Worm (Caenorhabditis elegans) whole organism, late embryonic: Measurements from ENCODE around the gene sri-21.

Source experiments
- C38D4.7 ChIP-seq: fragments of 200-800 bp; sonication (Bioruptor generic); optimal IDR thresholded peaks from 2 replicates; lab custom pipeline; 2018; ENCODE audit warnings: mild to moderate bottlenecking, missing genetic modification characterization, moderate library complexity, missing compliant biosample characterization
- K02D7.2 ChIP-seq: sonication (generic microtip); optimal IDR thresholded peaks from 2 replicates; lab custom pipeline; 2017; ENCODE audit warnings: mild to moderate bottlenecking, missing genetic modification characterization, missing compliant biosample characterization
- T23F11.4 ChIP-seq: fragments of 200-800 bp; sonication (Bioruptor generic); optimal IDR thresholded peaks from 2 replicates; lab custom pipeline; 2018; ENCODE audit warnings: mild to moderate bottlenecking, missing genetic modification characterization, missing compliant biosample characterization
- ceh-14 ChIP-seq: sonication (generic microtip); optimal IDR thresholded peaks from 2 replicates; lab custom pipeline; 2016; ENCODE audit warnings: missing genotype, missing genetic modification characterization, missing compliant biosample characterization
- ceh-18 ChIP-seq: sonication (generic microtip); optimal IDR thresholded peaks from 2 replicates; lab custom pipeline; 2016; ENCODE audit warnings: missing genetic modification characterization, missing compliant biosample characterization
- ceh-2 ChIP-seq: sonication (generic microtip); optimal IDR thresholded peaks from 2 replicates; lab custom pipeline; 2016; ENCODE audit warnings: missing genotype, missing genetic modification characterization, missing compliant biosample characterization
- ceh-24 ChIP-seq: sonication (generic microtip); optimal IDR thresholded peaks from 2 replicates; lab custom pipeline; 2016; ENCODE audit warnings: mild to moderate bottlenecking, missing genetic modification characterization, missing compliant biosample characterization
- ceh-30 ChIP-seq: fragments of 150-350 bp; optimal IDR thresholded peaks from 2 replicates; lab custom pipeline; 2014; ENCODE audit warnings: missing biosample characterization, missing genetic modification characterization
- ceh-31 ChIP-seq: sonication (generic microtip); optimal IDR thresholded peaks from 2 replicates; lab custom pipeline; 2016; ENCODE audit warnings: missing genetic modification characterization, missing compliant biosample characterization
- ceh-45 ChIP-seq: fragments of 200-800 bp; sonication (Bioruptor generic); IDR thresholded peaks from 2 replicates; pipeline ENCODE4 v1.3.6; 2022; ENCODE audit warnings: missing genetic modification reagents, missing genetic modification characterization, missing compliant biosample characterization
- ceh-48 ChIP-seq: sonication (generic microtip); optimal IDR thresholded peaks from 2 replicates; lab custom pipeline; 2016; ENCODE audit warnings: missing genetic modification characterization, inconsistent platforms, missing compliant biosample characterization
- ceh-6 ChIP-seq: fragments of 200-800 bp; sonication (Bioruptor generic); optimal IDR thresholded peaks from 2 replicates; lab custom pipeline; 2018; ENCODE audit warnings: mild to moderate bottlenecking, missing genetic modification characterization, missing compliant biosample characterization
- dmd-4 ChIP-seq: sonication (generic microtip); optimal IDR thresholded peaks from 2 replicates; lab custom pipeline; 2016; ENCODE audit warnings: borderline replicate concordance, missing genetic modification characterization, missing compliant biosample characterization
- elt-2 ChIP-seq: sonication (generic microtip); optimal IDR thresholded peaks from 2 replicates; lab custom pipeline; 2016; ENCODE audit warnings: missing genetic modification reagents, missing genetic modification characterization, missing compliant biosample characterization
- elt-4 ChIP-seq: sonication (generic microtip); optimal IDR thresholded peaks from 2 replicates; lab custom pipeline; 2016; ENCODE audit warnings: missing genetic modification characterization, missing compliant biosample characterization
- ets-4 ChIP-seq: sonication (generic microtip); optimal IDR thresholded peaks from 2 replicates; lab custom pipeline; 2016; ENCODE audit warnings: missing genetic modification characterization, missing compliant biosample characterization
- eyg-1 ChIP-seq: sonication (generic microtip); optimal IDR thresholded peaks from 2 replicates; lab custom pipeline; 2016; ENCODE audit warnings: missing genotype, missing genetic modification characterization, missing compliant biosample characterization
- fax-1 ChIP-seq: sonication (generic microtip); optimal IDR thresholded peaks from 2 replicates; lab custom pipeline; 2016; ENCODE audit warnings: missing genotype, missing genetic modification characterization, missing compliant biosample characterization
- gmeb-2 ChIP-seq: sonication (generic microtip); optimal IDR thresholded peaks from 2 replicates; lab custom pipeline; 2016; ENCODE audit warnings: missing genetic modification characterization, inconsistent platforms, missing compliant biosample characterization
- hlh-13 ChIP-seq: fragments of 200-800 bp; sonication (Bioruptor generic); optimal IDR thresholded peaks from 2 replicates; lab custom pipeline; 2018; ENCODE audit warnings: mild to moderate bottlenecking, missing genetic modification characterization, missing compliant biosample characterization
- hlh-15 ChIP-seq: sonication (generic microtip); optimal IDR thresholded peaks from 2 replicates; lab custom pipeline; 2016; ENCODE audit warnings: missing genetic modification characterization, missing compliant biosample characterization
- hlh-30 ChIP-seq: sonication (generic microtip); optimal IDR thresholded peaks from 2 replicates; lab custom pipeline; 2017; ENCODE audit warnings: antibody characterized with exemption, missing genetic modification characterization, missing compliant biosample characterization; ENCODE audit not compliant: insufficient read depth
- lim-6 ChIP-seq: sonication (generic microtip); optimal IDR thresholded peaks from 2 replicates; lab custom pipeline; 2016; ENCODE audit warnings: missing genetic modification characterization, missing compliant biosample characterization
- nfya-1 ChIP-seq: sonication (generic microtip); optimal IDR thresholded peaks from 2 replicates; lab custom pipeline; 2017; ENCODE audit warnings: missing genetic modification characterization, mild to moderate bottlenecking, missing compliant biosample characterization, antibody characterized with exemption, moderate library complexity
- nhr-11 ChIP-seq: fragments of 150-350 bp; optimal IDR thresholded peaks from 2 replicates; lab custom pipeline; 2014; ENCODE audit warnings: missing biosample characterization, missing genetic modification characterization
- pag-3 ChIP-seq: sonication (generic microtip); optimal IDR thresholded peaks from 2 replicates; lab custom pipeline; 2016; ENCODE audit warnings: missing compliant biosample characterization, missing genetic modification characterization, borderline replicate concordance
- pax-1 ChIP-seq: fragments of 150-350 bp; optimal IDR thresholded peaks from 2 replicates; lab custom pipeline; 2014; ENCODE audit warnings: missing biosample characterization, missing genetic modification characterization
- pha-4 ChIP-seq: fragments of 150-350 bp; optimal IDR thresholded peaks from 2 replicates; lab custom pipeline; 2018; ENCODE audit warnings: missing biosample characterization, missing genetic modification reagents, missing genetic modification characterization
- pros-1 ChIP-seq: fragments of 150-350 bp; optimal IDR thresholded peaks from 2 replicates; lab custom pipeline; 2014; ENCODE audit warnings: missing biosample characterization, missing genetic modification reagents, missing genetic modification characterization
- ref-2 ChIP-seq: sonication (generic microtip); optimal IDR thresholded peaks from 2 replicates; lab custom pipeline; 2016; ENCODE audit warnings: missing genetic modification characterization, missing compliant biosample characterization
- rnt-1 ChIP-seq: sonication (generic microtip); optimal IDR thresholded peaks from 2 replicates; lab custom pipeline; 2016; ENCODE audit warnings: missing genetic modification characterization, missing compliant biosample characterization
- tbx-2 ChIP-seq: sonication (generic microtip); optimal IDR thresholded peaks from 2 replicates; lab custom pipeline; 2016; ENCODE audit warnings: missing genetic modification characterization, missing compliant biosample characterization
- tbx-7 ChIP-seq: sonication (generic microtip); optimal IDR thresholded peaks from 2 replicates; lab custom pipeline; 2016; ENCODE audit warnings: missing genotype, missing genetic modification characterization, missing compliant biosample characterization
- unc-42 ChIP-seq: sonication (generic microtip); optimal IDR thresholded peaks from 2 replicates; lab custom pipeline; 2016; ENCODE audit warnings: missing genotype, missing genetic modification characterization, missing compliant biosample characterization
- unc-55 ChIP-seq: sonication (generic microtip); optimal IDR thresholded peaks from 2 replicates; lab custom pipeline; 2017; ENCODE audit warnings: missing biosample characterization, missing genetic modification reagents, missing genetic modification characterization
- unc-86 ChIP-seq: sonication (generic microtip); optimal IDR thresholded peaks from 2 replicates; lab custom pipeline; 2016; ENCODE audit warnings: missing genetic modification characterization, missing compliant biosample characterization
- zip-5 ChIP-seq: sonication (generic microtip); optimal IDR thresholded peaks from 2 replicates; lab custom pipeline; 2016; ENCODE audit warnings: missing genetic modification characterization, missing compliant biosample characterization

Gene sri-21

DNA sequence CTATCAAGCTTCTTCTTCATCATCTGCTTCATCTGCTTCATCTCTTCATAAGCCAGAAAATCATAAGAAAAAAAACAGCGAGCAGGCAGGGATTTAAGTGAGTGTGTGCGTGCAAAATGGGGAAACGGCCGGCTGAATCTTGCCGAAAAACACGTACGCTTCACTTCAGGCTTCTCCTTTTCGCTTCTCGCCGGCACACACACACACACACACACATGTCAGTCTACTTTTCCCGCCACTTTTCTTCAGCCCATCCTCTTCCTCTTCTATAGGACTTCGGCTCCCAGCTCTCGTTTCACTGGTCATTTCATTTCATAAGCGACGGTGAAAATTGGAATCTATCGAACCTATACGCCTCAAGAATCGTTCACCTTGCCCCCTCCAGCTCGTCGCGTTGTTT, 29.6 kb downstream of the sri-21 start:
- TF ChIP-seq pros-1 (tag; lab: Kevin White, UChicago) (no peak), ceh-48 (tag; lab: Kevin White, UChicago) (no peak), ceh-31 (no peak), eyg-1 (no peak), ceh-30 (tag; lab: Kevin White, UChicago) (no peak), tbx-2 (tag; lab: Kevin White, UChicago) (no peak), T23F11.4 (GFP tag; lab: Kevin White, UChicago) (no peak), ceh-18 (tag; lab: Kevin White, UChicago) (no peak), ref-2 (no peak), elt-4 (no peak), tbx-7 (tag; lab: Kevin White, UChicago) (no peak), lim-6 (tag; lab: Kevin White, UChicago) (no peak), ceh-24 (tag; lab: Kevin White, UChicago) (no peak)

ce11 chrV:3579795-3580194, 30.1 kb downstream of the sri-21 start:
- no peak for TF ChIP-seq K02D7.2 (tag; lab: Kevin White, UChicago)
- TF ChIP-seq dmd-4 (tag; lab: Kevin White, UChicago), result no peak
- no peak for TF ChIP-seq rnt-1 (tag; lab: Kevin White, UChicago)
- TF ChIP-seq ceh-6 (GFP tag; lab: Kevin White, UChicago), result no peak
- TF ChIP-seq pag-3 (tag; lab: Kevin White, UChicago), result no peak
- no peak for TF ChIP-seq pha-4 (tag; lab: Kevin White, UChicago)
- TF ChIP-seq ceh-2, result no peak
- peak; percentile 2 for TF ChIP-seq unc-55
- TF ChIP-seq nfya-1 (tag; lab: Kevin White, UChicago), result peak; percentile 9
- TF ChIP-seq unc-42, result no peak
- no peak for TF ChIP-seq hlh-15 (tag; lab: Kevin White, UChicago)
- peak; percentile 41 for TF ChIP-seq ceh-18 (tag; lab: Kevin White, UChicago)
- TF ChIP-seq pax-1, result no peak
- no peak for TF ChIP-seq C38D4.7 (GFP tag; lab: Kevin White, UChicago)
- TF ChIP-seq, all 69 proteins: peak for 3

ce11 chrV:3580385-3580784, 30.7 kb downstream of the sri-21 start:
- TF ChIP-seq rnt-1 (tag; lab: Kevin White, UChicago) (no peak), elt-2 (tag; lab: Kevin White, UChicago) (peak; percentile 88), ceh-45 (no peak)
- TF ChIP-seq, all 69 proteins: peak for 1

- TF ChIP-seq ceh-45 (no peak), gmeb-2 (no peak), unc-42 (no peak)
- TF ChIP-seq, all 69 proteins: peak for 0
Measured at ce11 chrV:3581034-3581433, 31.4 kb downstream of the sri-21 start.

- TF ChIP-seq unc-86 (tag; lab: Kevin White, UChicago), result no peak
- no peak for TF ChIP-seq hlh-13 (GFP tag; lab: Kevin White, UChicago)
- TF ChIP-seq rnt-1 (tag; lab: Kevin White, UChicago), result no peak
- TF ChIP-seq hlh-30 (tag; lab: Kevin White, UChicago), result no peak
- TF ChIP-seq hlh-15 (tag; lab: Kevin White, UChicago), result no peak
- TF ChIP-seq zip-5 (tag; lab: Kevin White, UChicago), result no peak
- TF ChIP-seq pha-4 (tag; lab: Kevin White, UChicago), result no peak
- TF ChIP-seq, all 69 proteins: peak for 0
Measured at ce11 chrV:3581643-3582042, 32.0 kb downstream of the sri-21 start.

- TF ChIP-seq T23F11.4 (GFP tag; lab: Kevin White, UChicago) (no peak), fax-1 (tag; lab: Kevin White, UChicago) (no peak), ceh-14 (tag; lab: Kevin White, UChicago) (no peak), ets-4 (no peak), unc-55 (no peak), ceh-24 (tag; lab: Kevin White, UChicago) (no peak), unc-86 (tag; lab: Kevin White, UChicago) (no peak), rnt-1 (tag; lab: Kevin White, UChicago) (no peak), nhr-11 (tag; lab: Kevin White, UChicago) (no peak)
Measured at ce11 chrV:3582086-3582485, 32.4 kb downstream of the sri-21 start.
